Fruit fly (Drosophila melanogaster) whole organism, embryonic: ENCODE measurements around the gene Dcps.

Experiments
- Asciz ChIP-seq: fragments of 200-800 bp; sonication (Bioruptor generic); optimal IDR thresholded peaks from 2 replicates; lab custom pipeline; 2017; ENCODE audit warnings: missing biosample characterization, mild to moderate bottlenecking, missing genetic modification characterization, missing genetic modification reagents
- Bgb ChIP-seq: fragments of 200-800 bp; sonication (Bioruptor generic); IDR thresholded peaks from 2 replicates; pipeline ENCODE4 v1.3.6; 2022; ENCODE audit warnings: missing biosample characterization, missing genetic modification characterization; ENCODE audit not compliant: partially characterized antibody
- CG10321 ChIP-seq: fragments of 200-800 bp; sonication (Bioruptor generic); IDR thresholded peaks from 2 replicates; pipeline ENCODE4 v1.3.6; 2022; ENCODE audit warnings: missing biosample characterization, missing genetic modification characterization
- CG11560 ChIP-seq: fragments of 200-800 bp; sonication (Bioruptor generic); IDR thresholded peaks from 3 replicates; pipeline ENCODE4 v1.3.6; 2022; ENCODE audit warnings: missing biosample characterization, missing genetic modification characterization
- CG13287 ChIP-seq: fragments of 200-800 bp; sonication (Bioruptor generic); IDR thresholded peaks from 2 replicates; pipeline ENCODE4 v1.3.6; 2022; ENCODE audit warnings: missing biosample characterization, missing genetic modification characterization; ENCODE audit not compliant: partially characterized antibody
- CG13894 ChIP-seq: fragments of 200-800 bp; sonication (Bioruptor generic); optimal IDR thresholded peaks from 3 replicates; lab custom pipeline; 2018; ENCODE audit warnings: missing biosample characterization, mild to moderate bottlenecking, missing genetic modification characterization, moderate library complexity
- CG14710 ChIP-seq: fragments of 200-800 bp; sonication (Bioruptor generic); optimal IDR thresholded peaks from 3 replicates; lab custom pipeline; 2019; ENCODE audit warnings: missing biosample characterization, mild to moderate bottlenecking, missing genetic modification characterization, moderate library complexity
- CG15011 ChIP-seq: fragments of 200-800 bp; sonication (Bioruptor generic); optimal IDR thresholded peaks from 3 replicates; lab custom pipeline; 2018; ENCODE audit warnings: missing biosample characterization, mild to moderate bottlenecking, missing genetic modification characterization
- CG15073 ChIP-seq: fragments of 200-800 bp; sonication (Bioruptor generic); optimal IDR thresholded peaks from 2 replicates; lab custom pipeline; 2016; ENCODE audit warnings: missing biosample characterization, missing genetic modification characterization
- CG16813 ChIP-seq: fragments of 200-800 bp; sonication (Bioruptor generic); IDR thresholded peaks from 3 replicates; pipeline ENCODE4 v1.3.6; 2022; ENCODE audit warnings: missing biosample characterization, missing genetic modification characterization; ENCODE audit not compliant: partially characterized antibody
- CG1832 ChIP-seq: fragments of 200-800 bp; sonication (Bioruptor generic); optimal IDR thresholded peaks from 2 replicates; lab custom pipeline; 2017; ENCODE audit warnings: missing biosample characterization, mild to moderate bottlenecking, missing genetic modification characterization, inconsistent platforms
- CG2678 ChIP-seq: fragments of 200-800 bp; sonication (Bioruptor generic); optimal IDR thresholded peaks from 3 replicates; lab custom pipeline; 2019; ENCODE audit warnings: missing biosample characterization, mild to moderate bottlenecking, missing genetic modification characterization, moderate library complexity
- CG31224 ChIP-seq: fragments of 200-800 bp; sonication (Bioruptor generic); IDR thresholded peaks from 2 replicates; pipeline ENCODE4 v1.3.6; 2022; ENCODE audit warnings: missing biosample characterization, missing genetic modification characterization
- CG3407 ChIP-seq: fragments of 200-800 bp; sonication (Bioruptor generic); optimal IDR thresholded peaks from 2 replicates; lab custom pipeline; 2018; ENCODE audit warnings: missing biosample characterization, mild to moderate bottlenecking, missing genetic modification characterization
- CG34422 ChIP-seq: fragments of 200-800 bp; sonication (Bioruptor generic); IDR thresholded peaks from 3 replicates; pipeline ENCODE4 v1.3.6; 2022; ENCODE audit warnings: missing biosample characterization, missing genetic modification characterization
- CG6175 ChIP-seq: fragments of 200-800 bp; sonication (Bioruptor generic); IDR thresholded peaks from 3 replicates; pipeline ENCODE4 v1.3.6; 2022; ENCODE audit warnings: missing biosample characterization, missing genetic modification characterization
- CG9437 ChIP-seq: fragments of 200-800 bp; sonication (Bioruptor generic); optimal IDR thresholded peaks from 2 replicates; lab custom pipeline; 2018; ENCODE audit warnings: missing biosample characterization, mild to moderate bottlenecking, missing genetic modification characterization
- Chrac-16 ChIP-seq: fragments of 200-800 bp; sonication (Bioruptor generic); optimal IDR thresholded peaks from 3 replicates; lab custom pipeline; 2016; ENCODE audit warnings: missing biosample characterization, missing genetic modification characterization
- Deaf1 ChIP-seq: fragments of 200-800 bp; optimal IDR thresholded peaks from 3 replicates; lab custom pipeline; 2019; ENCODE audit warnings: missing biosample characterization, mild to moderate bottlenecking, missing genetic modification characterization, moderate library complexity
- Dp ChIP-seq: fragments of 200-800 bp; sonication (Bioruptor generic); optimal IDR thresholded peaks from 2 replicates; lab custom pipeline; 2018; ENCODE audit warnings: missing biosample characterization, mild to moderate bottlenecking, missing genetic modification characterization, moderate library complexity
- Ets65A ChIP-seq: fragments of 200-800 bp; sonication (Bioruptor generic); peaks from one replicate; lab custom pipeline; 2016; ENCODE audit warnings: missing biosample characterization, missing genetic modification characterization
- HLH3B ChIP-seq: fragments of 200-800 bp; sonication (Bioruptor generic); IDR thresholded peaks from 2 replicates; pipeline ENCODE4 v1.3.6; 2022; ENCODE audit warnings: missing biosample characterization, missing genetic modification characterization
- Hey ChIP-seq: fragments of 200-800 bp; sonication (Bioruptor generic); optimal IDR thresholded peaks from 3 replicates; lab custom pipeline; 2018; ENCODE audit warnings: missing biosample characterization, mild to moderate bottlenecking, missing genetic modification characterization
- Hmr ChIP-seq: fragments of 200-800 bp; sonication (Bioruptor generic); optimal IDR thresholded peaks from 3 replicates; lab custom pipeline; 2017; ENCODE audit warnings: mild to moderate bottlenecking, missing biosample characterization, missing genetic modification reagents, missing genetic modification characterization
- Med ChIP-seq: fragments of 200-800 bp; sonication (Bioruptor generic); peaks from one replicate; lab custom pipeline; 2016; ENCODE audit warnings: missing biosample characterization, missing genetic modification characterization, mild to moderate bottlenecking, inconsistent platforms, moderate library complexity
- Myb ChIP-seq: fragments of 200-800 bp; sonication (Bioruptor generic); optimal IDR thresholded peaks from 2 replicates; lab custom pipeline; 2016; ENCODE audit warnings: missing biosample characterization, missing genetic modification characterization
- Scr ChIP-seq: fragments of 200-800 bp; sonication (Bioruptor generic); IDR thresholded peaks from 2 replicates; pipeline ENCODE4 v1.3.6; 2022; ENCODE audit warnings: missing biosample characterization, missing genetic modification characterization; ENCODE audit not compliant: partially characterized antibody
- abd-A ChIP-seq: fragments of 200-800 bp; sonication (Bioruptor generic); optimal IDR thresholded peaks from 3 replicates; lab custom pipeline; 2019; ENCODE audit warnings: missing biosample characterization, mild to moderate bottlenecking, missing genetic modification characterization, moderate library complexity
- crol ChIP-seq: fragments of 200-800 bp; sonication (Bioruptor generic); IDR thresholded peaks from 2 replicates; pipeline ENCODE4 v1.3.6; 2022; ENCODE audit warnings: missing biosample characterization, missing genetic modification characterization
- fd96Cb ChIP-seq: fragments of 200-800 bp; sonication (Bioruptor generic); optimal IDR thresholded peaks from 2 replicates; lab custom pipeline; 2018; ENCODE audit warnings: missing biosample characterization, mild to moderate bottlenecking, missing genetic modification characterization, moderate library complexity
- ftz-f1 ChIP-seq: fragments of 200-800 bp; sonication (Bioruptor generic); optimal IDR thresholded peaks from 2 replicates; lab custom pipeline; 2016; ENCODE audit warnings: missing biosample characterization, missing genetic modification characterization
- gem ChIP-seq: fragments of 200-800 bp; sonication (Bioruptor generic); optimal IDR thresholded peaks from 2 replicates; lab custom pipeline; 2019; ENCODE audit warnings: missing biosample characterization, mild to moderate bottlenecking, missing genetic modification characterization, moderate library complexity
- gro ChIP-seq: fragments of 200-800 bp; sonication (Bioruptor generic); optimal IDR thresholded peaks from 2 replicates; lab custom pipeline; 2016; ENCODE audit warnings: missing biosample characterization, missing genetic modification characterization
- gt ChIP-seq: fragments of 200-800 bp; sonication (Bioruptor generic); IDR thresholded peaks from 2 replicates; pipeline ENCODE4 v1.3.6; 2022; ENCODE audit warnings: missing biosample characterization, missing genetic modification characterization
- h ChIP-seq: fragments of >200 bp; optimal IDR thresholded peaks from 2 replicates; lab custom pipeline; 2017
- kni ChIP-seq: fragments of 200-800 bp; sonication (Bioruptor generic); optimal IDR thresholded peaks from 3 replicates; lab custom pipeline; 2017; ENCODE audit warnings: mild to moderate bottlenecking, missing biosample characterization, missing genetic modification reagents, missing genetic modification characterization
- nerfin-1 ChIP-seq: fragments of 200-800 bp; sonication (Bioruptor generic); optimal IDR thresholded peaks from 3 replicates; lab custom pipeline; 2019; ENCODE audit warnings: missing biosample characterization, mild to moderate bottlenecking, missing genetic modification characterization, moderate library complexity
- odd ChIP-seq: fragments of 200-800 bp; sonication (Bioruptor generic); optimal IDR thresholded peaks from 2 replicates; lab custom pipeline; 2017; ENCODE audit warnings: missing biosample characterization, mild to moderate bottlenecking, missing genetic modification characterization
- org-1 ChIP-seq: fragments of 200-800 bp; sonication (Bioruptor generic); optimal IDR thresholded peaks from 2 replicates; lab custom pipeline; 2017; ENCODE audit warnings: missing biosample characterization, missing genetic modification characterization
- pb ChIP-seq: fragments of 200-800 bp; sonication (Bioruptor generic); optimal IDR thresholded peaks from 3 replicates; lab custom pipeline; 2016; ENCODE audit warnings: missing biosample characterization, missing genetic modification characterization
- pita ChIP-seq: fragments of 200-800 bp; sonication (Bioruptor generic); optimal IDR thresholded peaks from 2 replicates; lab custom pipeline; 2017; ENCODE audit warnings: missing biosample characterization, mild to moderate bottlenecking, missing genetic modification characterization
- pnt ChIP-seq: fragments of 200-800 bp; sonication (Bioruptor generic); optimal IDR thresholded peaks from 3 replicates; lab custom pipeline; 2016; ENCODE audit warnings: missing biosample characterization, missing genetic modification characterization
- pzg ChIP-seq: fragments of 200-800 bp; sonication (Bioruptor generic); optimal IDR thresholded peaks from 3 replicates; lab custom pipeline; 2018; ENCODE audit warnings: missing biosample characterization, mild to moderate bottlenecking, missing genetic modification characterization, moderate library complexity
- scrt ChIP-seq: fragments of 200-800 bp; sonication (Bioruptor generic); optimal IDR thresholded peaks from 2 replicates; lab custom pipeline; 2018; ENCODE audit warnings: missing biosample characterization, mild to moderate bottlenecking, missing genetic modification characterization, moderate library complexity
- shn ChIP-seq: fragments of 200-800 bp; sonication (Bioruptor generic); optimal IDR thresholded peaks from 3 replicates; lab custom pipeline; 2016; ENCODE audit warnings: missing biosample characterization, missing genetic modification characterization
- slp2 ChIP-seq: fragments of 200-800 bp; sonication (Bioruptor generic); optimal IDR thresholded peaks from 2 replicates; lab custom pipeline; 2016; ENCODE audit warnings: missing biosample characterization, missing genetic modification characterization
- sna ChIP-seq: fragments of 200-800 bp; sonication (Bioruptor generic); IDR thresholded peaks from 2 replicates; pipeline ENCODE4 v1.3.6; 2022; ENCODE audit warnings: missing biosample characterization, missing genetic modification characterization; ENCODE audit not compliant: partially characterized antibody
- ssp ChIP-seq: fragments of 200-800 bp; sonication (Bioruptor generic); IDR thresholded peaks from 2 replicates; pipeline ENCODE4 v1.3.6; 2022; ENCODE audit warnings: missing biosample characterization, missing genetic modification characterization
- wek ChIP-seq: fragments of 200-800 bp; sonication (Bioruptor generic); optimal IDR thresholded peaks from 3 replicates; lab custom pipeline; 2018; ENCODE audit warnings: missing biosample characterization, mild to moderate bottlenecking, missing genetic modification characterization, moderate library complexity
- z ChIP-seq: fragments of 200-800 bp; sonication (Bioruptor generic); IDR thresholded peaks from 3 replicates; pipeline ENCODE4 v1.3.6; 2022; ENCODE audit warnings: missing biosample characterization, missing genetic modification characterization

Dcps gene

dm6 chr3R:5771614-5772202 is 17.1 kb upstream of the Dcps start:
- TF ChIP-seq z (GFP tag; lab: Robert Waterston, UW) (peak; percentile 72), Bgb (0 out of 2 replicates have a peak, but pooled peaks have one; percentile 23), Med (GFP tag; lab: Kevin White, UChicago) (no peak), pb (GFP tag; lab: Kevin White, UChicago) (no peak), CG13894 (tag; lab: Kevin White, UChicago) (peak; percentile 46), CG13287 (GFP tag; lab: Robert Waterston, UW) (no peak), pita (GFP tag; lab: Kevin White, UChicago) (no peak), scrt (GFP tag; lab: Kevin White, UChicago) (peak; percentile 42), gro (no peak), wek (GFP tag; lab: Kevin White, UChicago) (no peak), pnt (no peak), CG15073 (no peak), shn (no peak), Chrac-16 (GFP tag; lab: Kevin White, UChicago) (no peak), odd (GFP tag; lab: Kevin White, UChicago) (no peak), CG1832 (GFP tag; lab: Kevin White, UChicago) (peak; percentile 30), CG34422 (GFP tag; lab: Robert Waterston, UW) (no peak), ftz-f1 (GFP tag; lab: Kevin White, UChicago) (no peak), Scr (GFP tag; lab: Robert Waterston, UW) (no peak), Hmr (GFP tag; lab: Kevin White, UChicago) (no peak), abd-A (tag; lab: Kevin White, UChicago) (peak; percentile 53), CG6175 (no peak), org-1 (GFP tag; lab: Kevin White, UChicago) (no peak), Dp (GFP tag; lab: Kevin White, UChicago) (no peak), Myb (GFP tag; lab: Kevin White, UChicago) (no peak), gt (GFP tag; lab: Robert Waterston, UW) (no peak), nerfin-1 (tag; lab: Kevin White, UChicago) (no peak), sna (GFP tag; lab: Robert Waterston, UW) (no peak), fd96Cb (tag; lab: Kevin White, UChicago) (no peak), CG2678 (tag; lab: Kevin White, UChicago) (no peak), Ets65A (GFP tag; lab: Kevin White, UChicago) (peak; percentile 93), CG3407 (GFP tag; lab: Kevin White, UChicago) (no peak), CG31224 (GFP tag; lab: Robert Waterston, UW) (peak; percentile 70), CG11560 (tag; lab: Robert Waterston, UW) (no peak), h (lab: Kevin White, UChicago) (no peak), CG14710 (no peak), CG16813 (GFP tag; lab: Robert Waterston, UW) (no peak), CG9437 (GFP tag; lab: Kevin White, UChicago) (no peak), crol (GFP tag; lab: Robert Waterston, UW) (0 out of 2 replicates have a peak, but pooled peaks have one; percentile 28), CG15011 (no peak), Hey (tag; lab: Kevin White, UChicago) (no peak), gem (tag; lab: Kevin White, UChicago) (no peak), kni (no peak), ssp (no peak), pzg (no peak), CG10321 (GFP tag; lab: Robert Waterston, UW) (0 out of 2 replicates have a peak, but pooled peaks have one; percentile 14), HLH3B (GFP tag; lab: Robert Waterston, UW) (no peak), slp2 (no peak), Asciz (GFP tag; lab: Kevin White, UChicago) (no peak), Deaf1 (tag; lab: Kevin White, UChicago) (peak; percentile 95)
